Worm (Caenorhabditis elegans) whole organism, young adult: ENCODE measurements around the gene ZK643.5.

ENCODE experiments used
- B0261.1 ChIP-seq: sonication (generic microtip); optimal IDR thresholded peaks from 2 replicates; lab custom pipeline; 2016; ENCODE audit warnings: mild to moderate bottlenecking, missing genetic modification characterization, moderate library complexity, missing compliant biosample characterization
- F23B12.7 ChIP-seq: sonication (generic microtip); optimal IDR thresholded peaks from 2 replicates; lab custom pipeline; 2017; ENCODE audit warnings: missing genetic modification characterization, mild to moderate bottlenecking, missing compliant biosample characterization, antibody characterized with exemption, moderate library complexity; ENCODE audit not compliant: insufficient read depth
- F52B5.7 ChIP-seq: sonication (generic microtip); optimal IDR thresholded peaks from 2 replicates; lab custom pipeline; 2016; ENCODE audit warnings: mild to moderate bottlenecking, missing genetic modification characterization, missing compliant biosample characterization
- K12H6.12 ChIP-seq: fragments of 200-800 bp; sonication (Bioruptor generic); optimal IDR thresholded peaks from 2 replicates; lab custom pipeline; 2018; ENCODE audit warnings: mild to moderate bottlenecking, missing genetic modification characterization, missing compliant biosample characterization
- T07F8.4 ChIP-seq: sonication (generic microtip); optimal IDR thresholded peaks from 2 replicates; lab custom pipeline; 2016; ENCODE audit warnings: mild to moderate bottlenecking, missing genetic modification characterization, moderate library complexity, missing compliant biosample characterization
- Y53F4B.3 ChIP-seq: fragments of 200-800 bp; sonication (Bioruptor generic); IDR thresholded peaks from 2 replicates; pipeline ENCODE4 v1.3.6; 2022; ENCODE audit warnings: missing genetic modification reagents, missing genetic modification characterization, missing compliant biosample characterization
- Y53G8AR.9 ChIP-seq: fragments of 200-800 bp; sonication (Bioruptor generic); conservative IDR thresholded peaks from 2 replicates; pipeline ENCODE4 v1.3.6; 2022; ENCODE audit warnings: missing genetic modification reagents, missing genetic modification characterization, missing compliant biosample characterization
- Y79H2A.3 ChIP-seq: fragments of 200-800 bp; sonication (Bioruptor generic); conservative IDR thresholded peaks from 2 replicates; pipeline ENCODE4 v1.3.6; 2022; ENCODE audit warnings: missing genetic modification reagents, missing genetic modification characterization, missing compliant biosample characterization
- ZK185.1 ChIP-seq: sonication (generic microtip); optimal IDR thresholded peaks from 2 replicates; lab custom pipeline; 2016; ENCODE audit warnings: mild to moderate bottlenecking, missing genetic modification characterization, missing compliant biosample characterization; ENCODE audit not compliant: poor library complexity, severe bottlenecking
- ama-1 ChIP-seq, 3 experiments: fragments of 150-350 bp in 1 of 3; sonication (generic microtip) in 2 of 3; optimal IDR thresholded peaks; 2 replicates each; lab custom pipeline; 2014 to 2018; ENCODE audit warnings: missing biosample characterization in 2 of 3, missing genetic modification characterization in 2 of 3, missing genetic modification reagents in 2 of 3
- aptf-3 ChIP-seq: fragments of 200-800 bp; sonication (Bioruptor generic); IDR thresholded peaks from 2 replicates; pipeline ENCODE4 v1.3.6; 2022; ENCODE audit warnings: missing genetic modification characterization, missing compliant biosample characterization
- athp-1 ChIP-seq: sonication (generic microtip); optimal IDR thresholded peaks from 2 replicates; lab custom pipeline; 2017; ENCODE audit warnings: mild to moderate bottlenecking, missing genetic modification characterization, missing compliant biosample characterization
- attf-6 ChIP-seq: fragments of 200-800 bp; sonication (Bioruptor generic); IDR thresholded peaks from 2 replicates; pipeline ENCODE4 v1.3.6; 2022; ENCODE audit warnings: missing genetic modification reagents, missing genetic modification characterization, missing compliant biosample characterization
- bed-2 ChIP-seq: fragments of 200-800 bp; sonication (Bioruptor generic); IDR thresholded peaks from 2 replicates; pipeline ENCODE4 v1.3.6; 2022; ENCODE audit warnings: missing genetic modification reagents, missing genetic modification characterization, missing compliant biosample characterization
- cebp-1 ChIP-seq, 2 experiments: fragments of 200-800 bp in 1 of 2; sonication (Bioruptor generic) in 1 of 2; sonication (generic microtip) in 1 of 2; IDR thresholded peaks in 1 of 2; optimal IDR thresholded peaks in 1 of 2; 2 replicates each; pipeline versions ENCODE4 v1.3.6 to Lab custom; 2017 to 2022; ENCODE audit warnings: missing compliant biosample characterization in 2 of 2, missing genetic modification characterization in 2 of 2, mild to moderate bottlenecking in 1 of 2, missing genetic modification reagents in 1 of 2, moderate library complexity in 1 of 2
- ceh-27 ChIP-seq: fragments of 200-800 bp; sonication (Bioruptor generic); optimal IDR thresholded peaks from 2 replicates; lab custom pipeline; 2018; ENCODE audit warnings: mild to moderate bottlenecking, missing genetic modification characterization, moderate library complexity, missing compliant biosample characterization
- ceh-58 ChIP-seq: fragments of 200-800 bp; sonication (Bioruptor generic); IDR thresholded peaks from 2 replicates; pipeline ENCODE4 v1.3.6; 2022; ENCODE audit warnings: missing genetic modification characterization, missing compliant biosample characterization
- chd-7 ChIP-seq: sonication (generic microtip); optimal IDR thresholded peaks from 2 replicates; lab custom pipeline; 2016; ENCODE audit warnings: mild to moderate bottlenecking, missing genetic modification characterization, moderate library complexity, missing compliant biosample characterization
- dox-1 ChIP-seq: fragments of 200-800 bp; sonication (Bioruptor generic); IDR thresholded peaks from 2 replicates; pipeline ENCODE4 v1.3.6; 2022; ENCODE audit warnings: missing genetic modification reagents, missing genetic modification characterization, missing compliant biosample characterization
- egl-44 ChIP-seq: fragments of 200-800 bp; sonication (Bioruptor generic); IDR thresholded peaks from 2 replicates; pipeline ENCODE4 v1.3.6; 2022; ENCODE audit warnings: missing genetic modification reagents, missing genetic modification characterization, missing compliant biosample characterization
- ekl-4 ChIP-seq: fragments of 200-800 bp; sonication (Bioruptor generic); IDR thresholded peaks from 2 replicates; pipeline ENCODE4 v1.3.6; 2022; ENCODE audit warnings: missing genetic modification reagents, missing genetic modification characterization, missing compliant biosample characterization
- ets-4 ChIP-seq: fragments of 200-800 bp; sonication (Bioruptor generic); optimal IDR thresholded peaks from 2 replicates; lab custom pipeline; 2018; ENCODE audit warnings: mild to moderate bottlenecking, missing genetic modification characterization, missing compliant biosample characterization
- hmg-1.2 ChIP-seq: fragments of 200-800 bp; sonication (Bioruptor generic); IDR thresholded peaks from 2 replicates; pipeline ENCODE4 v1.3.6; 2022; ENCODE audit warnings: missing genetic modification reagents, missing genetic modification characterization, missing compliant biosample characterization
- hrde-1 ChIP-seq: sonication (generic microtip); optimal IDR thresholded peaks from 2 replicates; lab custom pipeline; 2016; ENCODE audit warnings: missing genetic modification characterization, mild to moderate bottlenecking, missing compliant biosample characterization, moderate library complexity, missing genotype, missing genetic modification reagents, borderline replicate concordance
- let-526 ChIP-seq: fragments of 200-800 bp; sonication (Bioruptor generic); IDR thresholded peaks from 2 replicates; pipeline ENCODE4 v1.3.6; 2022; ENCODE audit warnings: missing genetic modification reagents, missing genetic modification characterization, missing compliant biosample characterization
- lin-35 ChIP-seq, 3 experiments: fragments of 150-350 bp in 2 of 3; sonication (generic microtip) in 1 of 3; optimal IDR thresholded peaks; 2 replicates each; lab custom pipeline; 2014 to 2018; ENCODE audit warnings: missing biosample characterization in 3 of 3, missing genetic modification characterization in 3 of 3, missing genetic modification reagents in 3 of 3
- lin-40 ChIP-seq: sonication (generic microtip); optimal IDR thresholded peaks from 2 replicates; lab custom pipeline; 2016; ENCODE audit warnings: missing genetic modification characterization, mild to moderate bottlenecking, missing compliant biosample characterization, missing genotype, missing genetic modification reagents
- lsl-1 ChIP-seq: fragments of 200-800 bp; sonication (Bioruptor generic); optimal IDR thresholded peaks from 2 replicates; lab custom pipeline; 2018; ENCODE audit warnings: mild to moderate bottlenecking, missing genetic modification characterization, moderate library complexity, missing compliant biosample characterization
- madf-8 ChIP-seq: fragments of 200-800 bp; sonication (Bioruptor generic); conservative IDR thresholded peaks from 2 replicates; pipeline ENCODE4 v1.3.6; 2022; ENCODE audit warnings: missing genetic modification reagents, missing genetic modification characterization, missing compliant biosample characterization
- nfyb-1 ChIP-seq: fragments of 200-800 bp; sonication (Bioruptor generic); IDR thresholded peaks from 2 replicates; pipeline ENCODE4 v1.3.6; 2022; ENCODE audit warnings: missing genetic modification reagents, missing genetic modification characterization, missing compliant biosample characterization
- nhr-120 ChIP-seq: fragments of 200-800 bp; sonication (Bioruptor generic); IDR thresholded peaks from 2 replicates; pipeline ENCODE4 v1.3.6; 2022; ENCODE audit warnings: missing genetic modification characterization, missing compliant biosample characterization
- nhr-179 ChIP-seq: sonication (generic microtip); optimal IDR thresholded peaks from 2 replicates; lab custom pipeline; 2016; ENCODE audit warnings: mild to moderate bottlenecking, missing genetic modification characterization, missing compliant biosample characterization
- rcor-1 ChIP-seq: fragments of 200-800 bp; sonication (Bioruptor generic); IDR thresholded peaks from 2 replicates; pipeline ENCODE4 v1.3.6; 2022; ENCODE audit warnings: missing genetic modification reagents, missing genetic modification characterization, missing compliant biosample characterization
- rec-8 ChIP-seq, 2 experiments: sonication (generic microtip); optimal IDR thresholded peaks; 2 replicates each; lab custom pipeline; 2016; ENCODE audit warnings: mild to moderate bottlenecking in 2 of 2, missing genetic modification characterization in 2 of 2, missing genetic modification reagents in 2 of 2, missing genotype in 2 of 2, missing biosample characterization in 1 of 2, missing compliant biosample characterization in 1 of 2, moderate library complexity in 1 of 2
- rpc-1 ChIP-seq, 2 experiments: fragments of 150-350 bp in 1 of 2; sonication (generic microtip) in 1 of 2; optimal IDR thresholded peaks; 2 replicates each; lab custom pipeline; 2014 to 2018; ENCODE audit warnings: missing biosample characterization in 1 of 2, missing genetic modification characterization in 1 of 2, missing genetic modification reagents in 1 of 2, missing genotype in 1 of 2
- snpc-4 ChIP-seq, 5 experiments: fragments of 150-350 bp in 1 of 5; sonication (generic microtip) in 4 of 5; optimal IDR thresholded peaks; 2 replicates each; lab custom pipeline; 2014 to 2018; ENCODE audit warnings: missing genetic modification characterization in 5 of 5, missing biosample characterization in 3 of 5, antibody characterized with exemption in 2 of 5, mild to moderate bottlenecking in 2 of 5, missing compliant biosample characterization in 2 of 5, missing genotype in 2 of 5, moderate library complexity in 2 of 5, missing genetic modification reagents in 1 of 5
- somi-1 ChIP-seq: fragments of 200-800 bp; sonication (Bioruptor generic); optimal IDR thresholded peaks from 2 replicates; lab custom pipeline; 2018; ENCODE audit warnings: mild to moderate bottlenecking, missing genetic modification characterization, missing compliant biosample characterization
- unc-130 ChIP-seq: sonication (generic microtip); optimal IDR thresholded peaks from 2 replicates; lab custom pipeline; 2016; ENCODE audit warnings: missing genetic modification reagents, missing genetic modification characterization, missing compliant biosample characterization
- zfh-2 ChIP-seq: fragments of 200-800 bp; sonication (Bioruptor generic); conservative IDR thresholded peaks from 2 replicates; pipeline ENCODE4 v1.3.6; 2022; ENCODE audit warnings: missing genetic modification reagents, missing genetic modification characterization, missing compliant biosample characterization
- zim-3 ChIP-seq: sonication (generic microtip); optimal IDR thresholded peaks from 2 replicates; lab custom pipeline; 2017; ENCODE audit warnings: mild to moderate bottlenecking, missing genetic modification characterization, moderate library complexity, missing compliant biosample characterization
- ztf-18 ChIP-seq: sonication (generic microtip); optimal IDR thresholded peaks from 2 replicates; lab custom pipeline; 2016; ENCODE audit warnings: missing genotype, mild to moderate bottlenecking, missing genetic modification characterization, missing compliant biosample characterization
- ztf-25 ChIP-seq: fragments of 200-800 bp; sonication (Bioruptor generic); IDR thresholded peaks from 2 replicates; pipeline ENCODE4 v1.3.6; 2022; ENCODE audit warnings: missing genetic modification reagents, missing genetic modification characterization, missing compliant biosample characterization
- ztf-28 ChIP-seq: fragments of 200-800 bp; sonication (Bioruptor generic); IDR thresholded peaks from 2 replicates; pipeline ENCODE4 v1.3.6; 2022; ENCODE audit warnings: missing genetic modification reagents, missing genetic modification characterization, missing compliant biosample characterization
- ztf-3 ChIP-seq: fragments of 200-800 bp; sonication (Bioruptor generic); optimal IDR thresholded peaks from 2 replicates; lab custom pipeline; 2018; ENCODE audit warnings: mild to moderate bottlenecking, missing genetic modification characterization, missing compliant biosample characterization

ZK643.5 gene

ce11 chrIII:8978512-8979352, 22.7 kb upstream of the ZK643.5 start:
- TF ChIP-seq T07F8.4 (tag; lab: Kevin White, UChicago) (no peak), zim-3 (tag; lab: Kevin White, UChicago) (peak; percentile 29), ceh-58 (GFP tag; lab: Robert Waterston, UW) (no peak), ets-4 (no peak), hmg-1.2 (GFP tag; lab: Robert Waterston, UW) (no peak), rpc-1 (optimal IDR thresholded peaks at IDR 0.05; lab: Kevin White, UChicago) (no peak), rpc-1 (tag; optimal IDR thresholded peaks at IDR 0.05; lab: Kevin White, UChicago) (no peak), attf-6 (GFP tag; lab: Robert Waterston, UW) (no peak), ZK185.1 (tag; lab: Kevin White, UChicago) (peak; percentile 9), B0261.1 (no peak), somi-1 (no peak), cebp-1 (GFP tag; IDR thresholded peaks at IDR 0.05; lab: Robert Waterston, UW) (peak; percentile 33; the same call in 1 of the 2 replicates), cebp-1 (tag; optimal IDR thresholded peaks at IDR 0.05; lab: Kevin White, UChicago) (peak; percentile 71), egl-44 (GFP tag; lab: Robert Waterston, UW) (no peak), zfh-2 (GFP tag; lab: Robert Waterston, UW) (no peak), snpc-4 (GFP tag; optimal IDR thresholded peaks at IDR 0.05; lab: Kevin White, UChicago) (no peak), snpc-4 (tag; optimal IDR thresholded peaks at IDR 0.05; lab: Kevin White, UChicago) (no peak), athp-1 (tag; lab: Kevin White, UChicago) (no peak), chd-7 (tag; lab: Kevin White, UChicago) (peak; percentile 52), madf-8 (GFP tag; lab: Robert Waterston, UW) (no peak), rcor-1 (GFP tag; lab: Robert Waterston, UW) (0 out of 2 replicates have a peak, but pooled peaks have one; percentile 7), Y53F4B.3 (GFP tag; lab: Robert Waterston, UW) (no peak), lin-40 (peak; percentile 9), Y79H2A.3 (no peak), bed-2 (no peak), F23B12.7 (tag; lab: Kevin White, UChicago) (no peak), ztf-25 (GFP tag; lab: Robert Waterston, UW) (no peak), nfyb-1 (peak; percentile 34; the same call in 1 of the 2 replicates), rec-8 (tag; optimal IDR thresholded peaks at IDR 0.05; lab: Kevin White, UChicago) (no peak), ztf-28 (no peak), Y53G8AR.9 (GFP tag; lab: Robert Waterston, UW) (0 out of 2 replicates have a peak, but pooled peaks have one; percentile 21), let-526 (GFP tag; lab: Robert Waterston, UW) (no peak), ztf-3 (GFP tag; lab: Kevin White, UChicago) (no peak), ama-1 (optimal IDR thresholded peaks at IDR 0.05; lab: Kevin White, UChicago) (no peak), ama-1 (GFP tag; optimal IDR thresholded peaks at IDR 0.05; lab: Kevin White, UChicago) (no peak), nhr-179 (tag; lab: Kevin White, UChicago) (no peak), dox-1 (GFP tag; lab: Robert Waterston, UW) (no peak), nhr-120 (GFP tag; lab: Robert Waterston, UW) (no peak), ceh-27 (GFP tag; lab: Kevin White, UChicago) (no peak), ekl-4 (peak; percentile 53; the same call in 1 of the 2 replicates), aptf-3 (no peak), lsl-1 (GFP tag; lab: Kevin White, UChicago) (no peak), K12H6.12 (tag; lab: Kevin White, UChicago) (peak; percentile 20), F52B5.7 (tag; lab: Kevin White, UChicago) (no peak), ztf-18 (no peak), unc-130 (GFP tag; lab: Kevin White, UChicago) (no peak), hrde-1 (tag; lab: Kevin White, UChicago) (no peak), lin-35 (GFP tag; optimal IDR thresholded peaks at IDR 0.05; lab: Kevin White, UChicago) (peak in 1 of 3 experiments; percentile 31)
